Worm (Caenorhabditis elegans) whole organism, young adult: ENCODE results near the gene C02F5.12.

Source experiments
- F49E8.2 ChIP-seq: sonication (generic microtip); optimal IDR thresholded peaks from 3 replicates; lab custom pipeline; 2017; ENCODE audit warnings: missing genetic modification characterization, mild to moderate bottlenecking, missing compliant biosample characterization, antibody characterized with exemption, moderate library complexity; ENCODE audit not compliant: insufficient read depth
- efl-1 ChIP-seq: fragments of 150-350 bp; optimal IDR thresholded peaks from 2 replicates; lab custom pipeline; 2014; ENCODE audit warnings: missing biosample characterization, missing genetic modification reagents, missing genetic modification characterization
- nfya-1 ChIP-seq: sonication (generic microtip); optimal IDR thresholded peaks from 2 replicates; lab custom pipeline; 2017; ENCODE audit warnings: antibody characterized with exemption, missing compliant biosample characterization, missing genetic modification characterization, borderline replicate concordance; ENCODE audit not compliant: insufficient read depth
- unc-130 ChIP-seq: sonication (generic microtip); optimal IDR thresholded peaks from 2 replicates; lab custom pipeline; 2016; ENCODE audit warnings: missing genetic modification reagents, missing genetic modification characterization, missing compliant biosample characterization

ce11 chrIII:8202754-8203153 is 40.1 kb downstream of the C02F5.12 start, which contains the start of gene snb-5:
- TF ChIP-seq unc-130 (GFP tag; lab: Kevin White, UChicago) (no peak), efl-1 (GFP tag; lab: Kevin White, UChicago) (no peak), nfya-1 (tag; lab: Kevin White, UChicago) (no peak), F49E8.2 (tag; lab: Kevin White, UChicago) (no peak)
